Fruit fly (Drosophila melanogaster) whole organism, prepupa: ENCODE results near the gene Oatp30B.

Experiments
- Blimp-1 ChIP-seq: fragments of 200-800 bp; sonication (Bioruptor generic); optimal IDR thresholded peaks from 3 replicates; lab custom pipeline; 2017; ENCODE audit warnings: missing biosample characterization, missing genetic modification characterization, mild to moderate bottlenecking, moderate library complexity, missing genetic modification reagents
- CG10631 ChIP-seq: fragments of 200-800 bp; sonication (Bioruptor generic); optimal IDR thresholded peaks from 2 replicates; lab custom pipeline; 2016; ENCODE audit warnings: missing biosample characterization, missing genetic modification characterization
- CG10669 ChIP-seq: fragments of 200-800 bp; sonication (Bioruptor generic); optimal IDR thresholded peaks from 3 replicates; lab custom pipeline; 2018; ENCODE audit warnings: missing biosample characterization, mild to moderate bottlenecking, missing genetic modification characterization, moderate library complexity
- CG11294 ChIP-seq: fragments of 200-800 bp; sonication (Bioruptor generic); IDR thresholded peaks from 2 replicates; pipeline ENCODE4 v1.3.6; 2022; ENCODE audit warnings: missing biosample characterization, missing genetic modification characterization
- CG11762 ChIP-seq: fragments of 200-800 bp; sonication (Bioruptor generic); optimal IDR thresholded peaks from 3 replicates; lab custom pipeline; 2016; ENCODE audit warnings: missing biosample characterization, missing genetic modification characterization; ENCODE audit not compliant: insufficient read depth
- CG11902 ChIP-seq: fragments of 200-800 bp; sonication (Bioruptor generic); optimal IDR thresholded peaks from 3 replicates; lab custom pipeline; 2016; ENCODE audit warnings: missing biosample characterization, missing genetic modification characterization
- CG15336 ChIP-seq: fragments of 200-800 bp; sonication (Bioruptor generic); IDR thresholded peaks from 2 replicates; pipeline ENCODE4 v1.3.6; 2022; ENCODE audit warnings: missing biosample characterization, missing genetic modification characterization
- CG1621 ChIP-seq: fragments of 200-800 bp; sonication (Bioruptor generic); optimal IDR thresholded peaks from 3 replicates; lab custom pipeline; 2018; ENCODE audit warnings: missing biosample characterization, mild to moderate bottlenecking, missing genetic modification characterization
- CG16779 ChIP-seq: fragments of 200-800 bp; sonication (Bioruptor generic); optimal IDR thresholded peaks from 3 replicates; lab custom pipeline; 2017; ENCODE audit warnings: missing biosample characterization, mild to moderate bottlenecking, missing genetic modification characterization
- CG3032 ChIP-seq: fragments of 200-800 bp; optimal IDR thresholded peaks from 2 replicates; lab custom pipeline; 2019; ENCODE audit warnings: missing biosample characterization, mild to moderate bottlenecking, missing genetic modification characterization, moderate library complexity
- CG32006 ChIP-seq: fragments of 200-800 bp; sonication (Bioruptor generic); optimal IDR thresholded peaks from 3 replicates; lab custom pipeline; 2017; ENCODE audit warnings: missing biosample characterization, mild to moderate bottlenecking, missing genetic modification characterization
- CG4318 ChIP-seq: fragments of 200-800 bp; sonication (Bioruptor generic); optimal IDR thresholded peaks from 3 replicates; lab custom pipeline; 2017; ENCODE audit warnings: missing biosample characterization, mild to moderate bottlenecking, missing genetic modification characterization
- CG6276 ChIP-seq: fragments of 200-800 bp; sonication (Bioruptor generic); optimal IDR thresholded peaks from 2 replicates; lab custom pipeline; 2017; ENCODE audit warnings: missing biosample characterization, mild to moderate bottlenecking, missing genetic modification characterization
- CG6792 ChIP-seq: fragments of 200-800 bp; sonication (Bioruptor generic); optimal IDR thresholded peaks from 3 replicates; lab custom pipeline; 2016; ENCODE audit warnings: missing biosample characterization, missing genetic modification characterization
- CG6808 ChIP-seq: fragments of 200-800 bp; sonication (Bioruptor generic); optimal IDR thresholded peaks from 3 replicates; lab custom pipeline; 2017; ENCODE audit warnings: missing biosample characterization, missing genetic modification characterization, mild to moderate bottlenecking, moderate library complexity, missing genetic modification reagents
- Eip78C ChIP-seq: fragments of 200-800 bp; sonication (Bioruptor generic); peaks from one replicate; lab custom pipeline; 2016; ENCODE audit warnings: missing biosample characterization, missing genetic modification characterization
- Eip93F ChIP-seq: fragments of 200-800 bp; sonication (Bioruptor generic); optimal IDR thresholded peaks from 2 replicates; lab custom pipeline; 2016; ENCODE audit warnings: missing biosample characterization, mild to moderate bottlenecking, missing genetic modification characterization
- Ets21C ChIP-seq: fragments of 200-800 bp; sonication (Bioruptor generic); optimal IDR thresholded peaks from 3 replicates; lab custom pipeline; 2016; ENCODE audit warnings: missing biosample characterization, missing genetic modification characterization
- Ets96B ChIP-seq: fragments of 200-800 bp; optimal IDR thresholded peaks from 2 replicates; lab custom pipeline; 2019; ENCODE audit warnings: missing biosample characterization, mild to moderate bottlenecking, missing genetic modification characterization, moderate library complexity
- Hr38 ChIP-seq: sonication (Bioruptor generic); optimal IDR thresholded peaks from 2 replicates; lab custom pipeline; 2016; ENCODE audit warnings: missing biosample characterization, missing genetic modification characterization
- Hr4 ChIP-seq: fragments of 200-800 bp; sonication (Bioruptor generic); optimal IDR thresholded peaks from 3 replicates; lab custom pipeline; 2016; ENCODE audit warnings: missing biosample characterization, missing genetic modification characterization
- Lpt ChIP-seq: fragments of 200-800 bp; sonication (Bioruptor generic); optimal IDR thresholded peaks from 3 replicates; lab custom pipeline; 2016; ENCODE audit warnings: missing biosample characterization, missing genetic modification characterization
- Met ChIP-seq: fragments of 200-800 bp; sonication (Bioruptor generic); optimal IDR thresholded peaks from 3 replicates; lab custom pipeline; 2016; ENCODE audit warnings: missing biosample characterization, missing genetic modification characterization
- Smox ChIP-seq: fragments of 200-800 bp; sonication (Bioruptor generic); optimal IDR thresholded peaks from 3 replicates; lab custom pipeline; 2016; ENCODE audit warnings: missing biosample characterization, missing genetic modification characterization
- Sox102F ChIP-seq: fragments of 200-800 bp; sonication (Bioruptor generic); optimal IDR thresholded peaks from 2 replicates; lab custom pipeline; 2016; ENCODE audit warnings: missing biosample characterization, mild to moderate bottlenecking, missing genetic modification characterization
- Sox14 ChIP-seq: fragments of 200-800 bp; sonication (Bioruptor generic); optimal IDR thresholded peaks from 3 replicates; lab custom pipeline; 2016; ENCODE audit warnings: missing biosample characterization, missing genetic modification characterization
- cyc ChIP-seq: fragments of 200-800 bp; sonication (Bioruptor generic); optimal IDR thresholded peaks from 3 replicates; lab custom pipeline; 2016; ENCODE audit warnings: missing biosample characterization, missing genetic modification characterization
- dsx ChIP-seq: fragments of 200-800 bp; optimal IDR thresholded peaks from 3 replicates; lab custom pipeline; 2019; ENCODE audit warnings: missing biosample characterization, mild to moderate bottlenecking, missing genetic modification characterization, moderate library complexity; ENCODE audit not compliant: poor library complexity, severe bottlenecking
- fd59A ChIP-seq: fragments of 200-800 bp; sonication (Bioruptor generic); optimal IDR thresholded peaks from 2 replicates; lab custom pipeline; 2017; ENCODE audit warnings: missing biosample characterization, mild to moderate bottlenecking, missing genetic modification characterization, missing genetic modification reagents
- fd85E ChIP-seq: fragments of 200-800 bp; sonication (Bioruptor generic); optimal IDR thresholded peaks from 3 replicates; lab custom pipeline; 2016; ENCODE audit warnings: missing biosample characterization, missing genetic modification characterization
- fkh ChIP-seq: fragments of 200-800 bp; sonication (Bioruptor generic); optimal IDR thresholded peaks from 3 replicates; lab custom pipeline; 2017; ENCODE audit warnings: missing biosample characterization, mild to moderate bottlenecking, missing genetic modification characterization, moderate library complexity
- lz ChIP-seq: fragments of 200-800 bp; sonication (Bioruptor generic); optimal IDR thresholded peaks from 3 replicates; lab custom pipeline; 2016; ENCODE audit warnings: missing biosample characterization, missing genetic modification characterization
- net ChIP-seq: fragments of 200-800 bp; sonication (Bioruptor generic); optimal IDR thresholded peaks from 3 replicates; lab custom pipeline; 2016; ENCODE audit warnings: missing biosample characterization, missing genetic modification characterization
- pdm3 ChIP-seq: fragments of 200-800 bp; sonication (Bioruptor generic); optimal IDR thresholded peaks from 3 replicates; lab custom pipeline; 2016; ENCODE audit warnings: missing biosample characterization, missing genetic modification characterization
- salr ChIP-seq, 2 experiments: fragments of 200-800 bp; sonication (Bioruptor generic); optimal IDR thresholded peaks; 3 replicates each; lab custom pipeline; 2016 to 2018; ENCODE audit warnings: missing biosample characterization in 2 of 2, missing genetic modification characterization in 2 of 2, mild to moderate bottlenecking in 1 of 2
- spab ChIP-seq: fragments of 200-800 bp; sonication (Bioruptor generic); optimal IDR thresholded peaks from 2 replicates; lab custom pipeline; 2017; ENCODE audit warnings: missing biosample characterization, mild to moderate bottlenecking, missing genetic modification characterization, missing genetic modification reagents
- ss ChIP-seq, 2 experiments: fragments of 200-800 bp; sonication (Bioruptor generic); optimal IDR thresholded peaks; 2 replicates in 1 of 2; 3 replicates in 1 of 2; lab custom pipeline; 2017 to 2018; ENCODE audit warnings: mild to moderate bottlenecking in 2 of 2, missing biosample characterization in 2 of 2, missing genetic modification characterization in 2 of 2, moderate library complexity in 1 of 2
- svp ChIP-seq: fragments of 200-800 bp; sonication (Bioruptor generic); peaks from one replicate; lab custom pipeline; 2016; ENCODE audit warnings: missing biosample characterization, missing genetic modification characterization
- topi ChIP-seq: fragments of 200-800 bp; sonication (Bioruptor generic); optimal IDR thresholded peaks from 3 replicates; lab custom pipeline; 2016; ENCODE audit warnings: missing biosample characterization, missing genetic modification characterization

The Oatp30B gene

dm6 chr2L:9576269-9576933, 55.4 kb downstream of the Oatp30B start, which contains the start of gene Mtpalpha (continued):
- peak; percentile 47 for TF ChIP-seq Smox (GFP tag; lab: Kevin White, UChicago)
- peak; percentile 22 for TF ChIP-seq Hr38
- peak; percentile 99 for TF ChIP-seq CG6808
- TF ChIP-seq Ets96B (tag; lab: Kevin White, UChicago): peak; percentile 75
- peak; percentile 93 for TF ChIP-seq CG1621
- TF ChIP-seq Lpt (GFP tag; lab: Kevin White, UChicago): peak; percentile 90
- peak; percentile 86 for TF ChIP-seq CG15336
- peak; percentile 81 to 89 for TF ChIP-seq salr (GFP tag; optimal IDR thresholded peaks at IDR 0.05; lab: Kevin White, UChicago)
- TF ChIP-seq cyc (GFP tag; lab: Kevin White, UChicago): peak; percentile 48

- no peak for TF ChIP-seq CG11762 (GFP tag; lab: Kevin White, UChicago)
- no peak for TF ChIP-seq pdm3 (GFP tag; lab: Kevin White, UChicago)
- no peak for TF ChIP-seq CG15336
- no peak for TF ChIP-seq Sox102F
- no peak for TF ChIP-seq ss (GFP tag; optimal IDR thresholded peaks at IDR 0.05; lab: Kevin White, UChicago)
- TF ChIP-seq CG10669 (GFP tag; lab: Kevin White, UChicago): no peak
- no peak for TF ChIP-seq Ets96B (tag; lab: Kevin White, UChicago)
- TF ChIP-seq CG11294 (GFP tag; lab: Robert Waterston, UW): no peak
- TF ChIP-seq spab (GFP tag; lab: Kevin White, UChicago): no peak
- TF ChIP-seq Hr38: no peak
- no peak for TF ChIP-seq Eip93F (GFP tag; lab: Kevin White, UChicago)
- TF ChIP-seq Hr4 (GFP tag; lab: Kevin White, UChicago): no peak
- TF ChIP-seq CG11902 (GFP tag; lab: Kevin White, UChicago): no peak
- no peak for TF ChIP-seq cyc (GFP tag; lab: Kevin White, UChicago)
- TF ChIP-seq fd85E (GFP tag; lab: Kevin White, UChicago): no peak
- no peak for TF ChIP-seq lz (GFP tag; lab: Kevin White, UChicago)
Measured at dm6 chr2L:9579538-9579937, 58.5 kb downstream of the Oatp30B start, which contains the start of gene CG31709. Gene CG31709 (minus strand): TSS chr2L:9579638.

- no peak for TF ChIP-seq topi (GFP tag; lab: Kevin White, UChicago)
- TF ChIP-seq svp (GFP tag; lab: Kevin White, UChicago): no peak
- no peak for TF ChIP-seq CG4318 (GFP tag; lab: Kevin White, UChicago)
- no peak for TF ChIP-seq dsx (GFP tag; lab: Kevin White, UChicago)
- no peak for TF ChIP-seq spab (GFP tag; lab: Kevin White, UChicago)
- TF ChIP-seq CG11294 (GFP tag; lab: Robert Waterston, UW): no peak
- TF ChIP-seq Sox14 (GFP tag; lab: Kevin White, UChicago): no peak
- no peak for TF ChIP-seq fkh (GFP tag; lab: Kevin White, UChicago)
- TF ChIP-seq CG1621: no peak
- TF ChIP-seq CG15336: no peak
Measured at dm6 chr2L:9581582-9581981, 60.6 kb downstream of the Oatp30B start, which contains the start of gene gcm. Gene gcm (minus strand): TSS chr2L:9581745.

- TF ChIP-seq CG10631 (GFP tag; lab: Kevin White, UChicago) (no peak), Eip78C (GFP tag; lab: Kevin White, UChicago) (no peak), salr (GFP tag; optimal IDR thresholded peaks at IDR 0.05; lab: Kevin White, UChicago) (no peak), CG4318 (GFP tag; lab: Kevin White, UChicago) (no peak), Blimp-1 (GFP tag; lab: Kevin White, UChicago) (no peak), Ets96B (tag; lab: Kevin White, UChicago) (no peak)
Measured at dm6 chr2L:9584098-9584703, 63.2 kb downstream of the Oatp30B start.

- no peak for TF ChIP-seq CG4318 (GFP tag; lab: Kevin White, UChicago)
- no peak for TF ChIP-seq CG32006 (GFP tag; lab: Kevin White, UChicago)
- no peak for TF ChIP-seq Lpt (GFP tag; lab: Kevin White, UChicago)
- TF ChIP-seq Met (GFP tag; lab: Kevin White, UChicago): no peak
- TF ChIP-seq CG10631 (GFP tag; lab: Kevin White, UChicago): no peak
- TF ChIP-seq lz (GFP tag; lab: Kevin White, UChicago): no peak
- no peak for TF ChIP-seq fd85E (GFP tag; lab: Kevin White, UChicago)
- TF ChIP-seq Hr4 (GFP tag; lab: Kevin White, UChicago): no peak
- TF ChIP-seq CG11902 (GFP tag; lab: Kevin White, UChicago): no peak
- no peak for TF ChIP-seq Ets21C (GFP tag; lab: Kevin White, UChicago)
- no peak for TF ChIP-seq CG3032 (tag; lab: Kevin White, UChicago)
- TF ChIP-seq CG10669 (GFP tag; lab: Kevin White, UChicago): no peak
- TF ChIP-seq net: no peak
- TF ChIP-seq CG6276 (GFP tag; lab: Kevin White, UChicago): no peak
- TF ChIP-seq CG6792 (GFP tag; lab: Kevin White, UChicago): no peak
- no peak for TF ChIP-seq fd59A (GFP tag; lab: Kevin White, UChicago)
- TF ChIP-seq Sox102F: no peak
- no peak for TF ChIP-seq CG16779 (tag; lab: Kevin White, UChicago)
Measured at dm6 chr2L:9585942-9586341, 64.9 kb downstream of the Oatp30B start.
